Worm (Caenorhabditis elegans) whole organism, L4 larva: ENCODE results near the gene aip-1.
"Not testable (repeated sequence)": the region's sequence is repeated elsewhere in the genome, so short reads cannot be mapped to it uniquely, and the experiment has no call there.

ENCODE experiments used
- D1046.2 ChIP-seq: fragments of 200-800 bp; sonication (Bioruptor generic); IDR thresholded peaks from 2 replicates; pipeline ENCODE4 v1.3.6; 2022; ENCODE audit warnings: missing genetic modification characterization, missing compliant biosample characterization
- F10B5.3 ChIP-seq: sonication (generic microtip); optimal IDR thresholded peaks from 2 replicates; lab custom pipeline; 2016; ENCODE audit warnings: mild to moderate bottlenecking, missing genetic modification characterization, missing compliant biosample characterization
- T20F7.1 ChIP-seq: fragments of 200-800 bp; sonication (Bioruptor generic); optimal IDR thresholded peaks from 2 replicates; lab custom pipeline; 2018; ENCODE audit warnings: mild to moderate bottlenecking, missing genetic modification characterization, missing compliant biosample characterization
- aha-1 ChIP-seq: fragments of 150-350 bp; peaks from one replicate; lab custom pipeline; 2014; ENCODE audit warnings: missing biosample characterization, missing genetic modification characterization
- arid-1 ChIP-seq: fragments of 200-800 bp; sonication (Bioruptor generic); conservative IDR thresholded peaks from 2 replicates; pipeline ENCODE4 v1.3.6; 2022; ENCODE audit warnings: missing genetic modification reagents, missing genetic modification characterization, missing compliant biosample characterization
- ceh-20 ChIP-seq: fragments of 200-800 bp; sonication (Bioruptor generic); IDR thresholded peaks from 2 replicates; pipeline ENCODE4 v1.3.6; 2022; ENCODE audit warnings: missing genetic modification reagents, missing genetic modification characterization, missing compliant biosample characterization
- ceh-32 ChIP-seq: sonication (generic microtip); optimal IDR thresholded peaks from 2 replicates; lab custom pipeline; 2016; ENCODE audit warnings: mild to moderate bottlenecking, missing genetic modification characterization, missing compliant biosample characterization; ENCODE audit not compliant: poor library complexity
- ces-1 ChIP-seq: fragments of 150-350 bp; sonication (generic microtip); optimal IDR thresholded peaks from 4 replicates; lab custom pipeline; 2014; ENCODE audit warnings: missing biosample characterization, missing genetic modification reagents, missing genetic modification characterization
- cey-2 ChIP-seq: sonication (generic microtip); optimal IDR thresholded peaks from 3 replicates; lab custom pipeline; 2017; ENCODE audit warnings: missing genetic modification characterization, mild to moderate bottlenecking, missing compliant biosample characterization, antibody characterized with exemption, borderline replicate concordance; ENCODE audit not compliant: insufficient read depth
- daf-8 ChIP-seq: fragments of 200-800 bp; sonication (Bioruptor generic); IDR thresholded peaks from 2 replicates; pipeline ENCODE4 v1.3.6; 2022; ENCODE audit warnings: missing genetic modification characterization, missing compliant biosample characterization
- dmd-6 ChIP-seq: fragments of 200-800 bp; sonication (Bioruptor generic); IDR thresholded peaks from 2 replicates; pipeline ENCODE4 v1.3.6; 2022; ENCODE audit warnings: missing genetic modification reagents, missing genetic modification characterization, missing compliant biosample characterization
- dpl-1 ChIP-seq: fragments of 150-350 bp; optimal IDR thresholded peaks from 2 replicates; lab custom pipeline; 2014; ENCODE audit warnings: missing biosample characterization, missing genetic modification reagents, missing genetic modification characterization
- duxl-1 ChIP-seq: sonication (generic microtip); optimal IDR thresholded peaks from 2 replicates; lab custom pipeline; 2016; ENCODE audit warnings: mild to moderate bottlenecking, missing genetic modification characterization, moderate library complexity, missing compliant biosample characterization; ENCODE audit not compliant: poor library complexity
- gei-8 ChIP-seq: fragments of 200-800 bp; sonication (Bioruptor generic); optimal IDR thresholded peaks from 2 replicates; lab custom pipeline; 2018; ENCODE audit warnings: mild to moderate bottlenecking, missing genetic modification characterization, missing compliant biosample characterization
- hif-1 ChIP-seq, 2 experiments: sonication (generic microtip); optimal IDR thresholded peaks; 2 replicates each; lab custom pipeline; 2016 to 2017; ENCODE audit warnings: missing compliant biosample characterization in 2 of 2, missing genetic modification characterization in 2 of 2, missing genetic modification reagents in 2 of 2, missing genotype in 2 of 2, mild to moderate bottlenecking in 1 of 2
- hlh-11 ChIP-seq: fragments of 200-800 bp; sonication (Bioruptor generic); optimal IDR thresholded peaks from 2 replicates; lab custom pipeline; 2018; ENCODE audit warnings: mild to moderate bottlenecking, missing genetic modification characterization, missing compliant biosample characterization
- hlh-30 ChIP-seq: sonication (generic microtip); optimal IDR thresholded peaks from 2 replicates; lab custom pipeline; 2017; ENCODE audit warnings: antibody characterized with exemption, mild to moderate bottlenecking, missing genetic modification characterization, missing compliant biosample characterization; ENCODE audit not compliant: insufficient read depth
- hmg-1.1 ChIP-seq: fragments of 200-800 bp; sonication (Bioruptor generic); IDR thresholded peaks from 2 replicates; pipeline ENCODE4 v1.3.6; 2022; ENCODE audit warnings: missing genetic modification reagents, missing genetic modification characterization, missing compliant biosample characterization
- jun-1 ChIP-seq: fragments of 150-350 bp; optimal IDR thresholded peaks from 2 replicates; lab custom pipeline; 2014; ENCODE audit warnings: missing biosample characterization, missing genetic modification reagents, missing genetic modification characterization
- lin-13 ChIP-seq: fragments of 150-350 bp; optimal IDR thresholded peaks from 2 replicates; lab custom pipeline; 2014; ENCODE audit warnings: missing biosample characterization, missing genetic modification reagents, missing genetic modification characterization
- lin-29 ChIP-seq: fragments of 200-800 bp; sonication (Bioruptor generic); IDR thresholded peaks from 2 replicates; pipeline ENCODE4 v1.3.6; 2022; ENCODE audit warnings: missing genetic modification reagents, missing genetic modification characterization, missing compliant biosample characterization
- madf-5 ChIP-seq, 2 experiments: fragments of 200-800 bp; sonication (Bioruptor generic); IDR thresholded peaks; 2 replicates each; pipeline ENCODE4 v1.3.6; 2022; ENCODE audit warnings: missing compliant biosample characterization in 2 of 2, missing genetic modification characterization in 2 of 2
- madf-9 ChIP-seq: fragments of 200-800 bp; sonication (Bioruptor generic); conservative IDR thresholded peaks from 2 replicates; pipeline ENCODE4 v1.3.6; 2022; ENCODE audit warnings: missing genetic modification reagents, missing genetic modification characterization, missing compliant biosample characterization
- mdt-29 ChIP-seq: fragments of 200-800 bp; sonication (Bioruptor generic); IDR thresholded peaks from 2 replicates; pipeline ENCODE4 v1.3.6; 2022; ENCODE audit warnings: missing genetic modification reagents, missing genetic modification characterization, missing compliant biosample characterization
- mes-2 ChIP-seq: sonication (generic microtip); optimal IDR thresholded peaks from 2 replicates; lab custom pipeline; 2016; ENCODE audit warnings: missing genotype, mild to moderate bottlenecking, missing genetic modification characterization, missing compliant biosample characterization; ENCODE audit not compliant: poor library complexity, severe bottlenecking
- mxl-2 ChIP-seq: fragments of 200-800 bp; sonication (Bioruptor generic); conservative IDR thresholded peaks from 2 replicates; pipeline ENCODE4 v1.3.6; 2022; ENCODE audit warnings: missing genetic modification reagents, missing genetic modification characterization, missing compliant biosample characterization
- nhr-10 ChIP-seq: fragments of 150-350 bp; optimal IDR thresholded peaks from 2 replicates; lab custom pipeline; 2014; ENCODE audit warnings: missing biosample characterization, missing genetic modification characterization
- nhr-11 ChIP-seq: fragments of 150-350 bp; optimal IDR thresholded peaks from 2 replicates; lab custom pipeline; 2014; ENCODE audit warnings: missing biosample characterization, missing genetic modification characterization
- nhr-25 ChIP-seq: sonication (generic microtip); optimal IDR thresholded peaks from 2 replicates; lab custom pipeline; 2017; ENCODE audit warnings: missing genetic modification characterization, mild to moderate bottlenecking, missing compliant biosample characterization, antibody characterized with exemption, moderate library complexity, borderline replicate concordance; ENCODE audit not compliant: insufficient read depth
- nhr-28 ChIP-seq: fragments of 150-350 bp; optimal IDR thresholded peaks from 2 replicates; lab custom pipeline; 2014; ENCODE audit warnings: missing biosample characterization, missing genetic modification characterization
- nhr-41 ChIP-seq: fragments of 200-800 bp; sonication (Bioruptor generic); IDR thresholded peaks from 2 replicates; pipeline ENCODE4 v1.3.6; 2022; ENCODE audit warnings: missing genetic modification reagents, missing genetic modification characterization, missing compliant biosample characterization
- nhr-48 ChIP-seq: sonication (generic microtip); optimal IDR thresholded peaks from 2 replicates; lab custom pipeline; 2016; ENCODE audit warnings: mild to moderate bottlenecking, missing genetic modification characterization, missing compliant biosample characterization
- nhr-6 ChIP-seq: fragments of 150-350 bp; optimal IDR thresholded peaks from 2 replicates; lab custom pipeline; 2014; ENCODE audit warnings: missing biosample characterization, missing genetic modification characterization
- nhr-76 ChIP-seq: fragments of 150-350 bp; optimal IDR thresholded peaks from 2 replicates; lab custom pipeline; 2014; ENCODE audit warnings: missing biosample characterization, missing genetic modification characterization
- nhr-77 ChIP-seq: fragments of 150-350 bp; optimal IDR thresholded peaks from 2 replicates; lab custom pipeline; 2014; ENCODE audit warnings: missing biosample characterization, missing genetic modification characterization
- php-3 ChIP-seq: fragments of 200-800 bp; sonication (Bioruptor generic); IDR thresholded peaks from 2 replicates; pipeline ENCODE4 v1.3.6; 2022; ENCODE audit warnings: missing genetic modification reagents, missing genetic modification characterization, missing compliant biosample characterization
- saeg-2 ChIP-seq: fragments of 200-800 bp; sonication (Bioruptor generic); IDR thresholded peaks from 2 replicates; pipeline ENCODE4 v1.3.6; 2022; ENCODE audit warnings: missing genetic modification reagents, missing genetic modification characterization, missing compliant biosample characterization
- sdz-12 ChIP-seq: fragments of 200-800 bp; sonication (Bioruptor generic); optimal IDR thresholded peaks from 2 replicates; lab custom pipeline; 2018; ENCODE audit warnings: mild to moderate bottlenecking, missing genetic modification characterization, missing compliant biosample characterization
- set-16 ChIP-seq: fragments of 200-800 bp; sonication (Bioruptor generic); IDR thresholded peaks from 2 replicates; pipeline ENCODE4 v1.3.6; 2022; ENCODE audit warnings: missing genetic modification reagents, missing genetic modification characterization, missing compliant biosample characterization
- skn-1 ChIP-seq: fragments of 150-350 bp; optimal IDR thresholded peaks from 2 replicates; lab custom pipeline; 2014; ENCODE audit warnings: missing biosample characterization, missing genetic modification characterization
- snpc-1.2 ChIP-seq: fragments of 200-800 bp; sonication (Bioruptor generic); IDR thresholded peaks from 2 replicates; pipeline ENCODE4 v1.3.6; 2022; ENCODE audit warnings: missing genetic modification reagents, missing genetic modification characterization, missing compliant biosample characterization
- spr-3 ChIP-seq: fragments of 200-800 bp; sonication (Bioruptor generic); optimal IDR thresholded peaks from 2 replicates; lab custom pipeline; 2018; ENCODE audit warnings: mild to moderate bottlenecking, missing genetic modification characterization, missing compliant biosample characterization
- tag-97 ChIP-seq: fragments of 200-800 bp; sonication (Bioruptor generic); IDR thresholded peaks from 2 replicates; pipeline ENCODE4 v1.3.6; 2022; ENCODE audit warnings: missing genetic modification characterization, missing compliant biosample characterization
- tra-1 ChIP-seq: fragments of 200-800 bp; sonication (Bioruptor generic); IDR thresholded peaks from 2 replicates; pipeline ENCODE4 v1.3.6; 2022; ENCODE audit warnings: missing genetic modification reagents, missing genetic modification characterization, missing compliant biosample characterization
- unc-62 ChIP-seq, 3 experiments: fragments of 150-350 bp in 1 of 3; sonication (generic microtip); optimal IDR thresholded peaks in 2 of 3; peaks in 1 of 3; 1 replicate in 1 of 3; 2 replicates in 2 of 3; lab custom pipeline; 2014 to 2017; ENCODE audit warnings: missing biosample characterization in 3 of 3, missing genetic modification characterization in 3 of 3, missing genetic modification reagents in 3 of 3, missing genotype in 1 of 3
- zfp-2 ChIP-seq: sonication (generic microtip); optimal IDR thresholded peaks from 2 replicates; lab custom pipeline; 2016; ENCODE audit warnings: mild to moderate bottlenecking, missing genetic modification characterization, missing compliant biosample characterization
- zfp-3 ChIP-seq: fragments of 200-800 bp; sonication (Bioruptor generic); conservative IDR thresholded peaks from 2 replicates; pipeline ENCODE4 v1.3.6; 2022; ENCODE audit warnings: missing genetic modification reagents, missing genetic modification characterization, missing compliant biosample characterization
- zip-2 ChIP-seq: fragments of 150-350 bp; optimal IDR thresholded peaks from 2 replicates; lab custom pipeline; 2014; ENCODE audit warnings: missing biosample characterization, missing genetic modification characterization

Gene aip-1

ce11 chrV:14055097-14055496, 43.0 kb downstream of the aip-1 start (continued):
- TF ChIP-seq D1046.2 (GFP tag; lab: Robert Waterston, UW) (peak; percentile 96), sdz-12 (peak; percentile 85), ceh-20 (GFP tag; lab: Robert Waterston, UW) (peak; percentile 98), arid-1 (GFP tag; lab: Robert Waterston, UW) (peak; percentile 94), zfp-2 (peak; percentile 42), nhr-76 (tag; lab: Kevin White, UChicago) (peak; percentile 65), hlh-30 (tag; lab: Kevin White, UChicago) (peak; percentile 98), hlh-11 (tag; lab: Kevin White, UChicago) (peak; percentile 95), gei-8 (GFP tag; lab: Kevin White, UChicago) (peak; percentile 53), jun-1 (tag; lab: Kevin White, UChicago) (peak; percentile 39), ceh-32 (tag; lab: Kevin White, UChicago) (peak; percentile 59), daf-8 (GFP tag; lab: Robert Waterston, UW) (0 out of 2 replicates have a peak, but pooled peaks have one; percentile 28), madf-9 (peak; percentile 97), ces-1 (GFP tag; lab: Kevin White, UChicago) (peak; percentile 69), mes-2 (peak; percentile 100), zip-2 (peak; percentile 69), unc-62 (GFP tag; optimal IDR thresholded peaks at IDR 0.05 in 1 of 2; lab: Kevin White, UChicago) (peak in 1 of 2 experiments; percentile 99), skn-1 (peak; percentile 51), F10B5.3 (tag; lab: Kevin White, UChicago) (peak; percentile 18), zfp-3 (GFP tag; lab: Robert Waterston, UW) (peak; percentile 96), tag-97 (peak; percentile 93), hmg-1.1 (GFP tag; lab: Robert Waterston, UW) (peak; percentile 92), nhr-11 (tag; lab: Kevin White, UChicago) (peak; percentile 61), php-3 (peak; percentile 97), spr-3 (peak; percentile 57), nhr-48 (tag; lab: Kevin White, UChicago) (peak; percentile 90), set-16 (GFP tag; lab: Robert Waterston, UW) (peak; percentile 78), mdt-29 (GFP tag; lab: Robert Waterston, UW) (peak; percentile 94), nhr-77 (tag; lab: Kevin White, UChicago) (peak; percentile 54), nhr-6 (tag; lab: Kevin White, UChicago) (peak; percentile 87), nhr-10 (tag; lab: Kevin White, UChicago) (peak; percentile 35), nhr-28 (tag; lab: Kevin White, UChicago) (peak; percentile 72), cey-2 (tag; lab: Kevin White, UChicago) (peak; percentile 1), snpc-1.2 (GFP tag; lab: Robert Waterston, UW) (0 out of 2 replicates have a peak, but pooled peaks have one; percentile 41), tra-1 (GFP tag; lab: Robert Waterston, UW) (peak; percentile 98), madf-5 (GFP tag; IDR thresholded peaks at IDR 0.05; lab: Robert Waterston, UW) (peak; percentile 55 to 97; a peak in 3 of 4 replicates), mxl-2 (GFP tag; lab: Robert Waterston, UW) (peak; percentile 88), lin-29 (GFP tag; lab: Robert Waterston, UW) (peak; percentile 83), dmd-6 (GFP tag; lab: Robert Waterston, UW) (peak; percentile 99), lin-13 (GFP tag; lab: Kevin White, UChicago) (peak; percentile 80), saeg-2 (peak; percentile 95), hif-1 (tag; optimal IDR thresholded peaks at IDR 0.05; lab: Kevin White, UChicago) (peak; percentile 61 to 94), nhr-41 (peak; percentile 74; the same call in 1 of the 2 replicates), nhr-25 (tag; lab: Kevin White, UChicago) (peak; percentile 55), dpl-1 (GFP tag; lab: Kevin White, UChicago) (peak; percentile 90), aha-1 (tag; lab: Kevin White, UChicago) (peak; percentile 97), T20F7.1 (peak; percentile 89), duxl-1 (peak; percentile 97)
- not testable (repeated sequence) for TF ChIP-seq unc-62 (tag; optimal IDR thresholded peaks at IDR 0.05; lab: Kevin White, UChicago)
